Fruit fly (Drosophila melanogaster) whole organism, adult: ENCODE results near the gene CG43120.

Experiments
- CG11617 ChIP-seq: fragments of 200-800 bp; sonication (Bioruptor generic); optimal IDR thresholded peaks from 2 replicates; lab custom pipeline; 2017; ENCODE audit warnings: mild to moderate bottlenecking, missing biosample characterization, missing genetic modification reagents, missing genetic modification characterization
- CG12768 ChIP-seq: fragments of 200-800 bp; sonication (Bioruptor generic); optimal IDR thresholded peaks from 2 replicates; lab custom pipeline; 2017; ENCODE audit warnings: missing biosample characterization, missing genetic modification characterization, mild to moderate bottlenecking, moderate library complexity, missing genetic modification reagents
- CG14711 ChIP-seq: fragments of 200-800 bp; sonication (Bioruptor generic); optimal IDR thresholded peaks from 2 replicates; lab custom pipeline; 2018; ENCODE audit warnings: missing biosample characterization, mild to moderate bottlenecking, missing genetic modification characterization, moderate library complexity
- CG1620 ChIP-seq: fragments of 200-800 bp; sonication (Bioruptor generic); optimal IDR thresholded peaks from 2 replicates; lab custom pipeline; 2016; ENCODE audit warnings: missing biosample characterization, missing genetic modification characterization
- CG33017 ChIP-seq: fragments of 200-800 bp; sonication (Bioruptor generic); optimal IDR thresholded peaks from 2 replicates; lab custom pipeline; 2018; ENCODE audit warnings: missing biosample characterization, mild to moderate bottlenecking, missing genetic modification characterization, moderate library complexity
- CG5204 ChIP-seq: fragments of 200-800 bp; sonication (Bioruptor generic); optimal IDR thresholded peaks from 2 replicates; lab custom pipeline; 2016; ENCODE audit warnings: missing biosample characterization, missing genetic modification characterization
- CG7045 ChIP-seq: fragments of 200-800 bp; sonication (Bioruptor generic); optimal IDR thresholded peaks from 2 replicates; lab custom pipeline; 2017; ENCODE audit warnings: missing biosample characterization, mild to moderate bottlenecking, missing genetic modification characterization
- CG7101 ChIP-seq: fragments of 200-800 bp; sonication (Bioruptor generic); optimal IDR thresholded peaks from 2 replicates; lab custom pipeline; 2018; ENCODE audit warnings: missing biosample characterization, mild to moderate bottlenecking, missing genetic modification characterization, moderate library complexity
- Clk ChIP-seq: fragments of 200-800 bp; sonication (Bioruptor generic); optimal IDR thresholded peaks from 2 replicates; lab custom pipeline; 2017; ENCODE audit warnings: missing biosample characterization, missing genetic modification characterization
- Crg-1 ChIP-seq: fragments of 200-800 bp; sonication (Bioruptor generic); optimal IDR thresholded peaks from 2 replicates; lab custom pipeline; 2016; ENCODE audit warnings: missing biosample characterization, missing genetic modification characterization
- Hr96 ChIP-seq: fragments of 200-800 bp; sonication (Bioruptor generic); optimal IDR thresholded peaks from 2 replicates; lab custom pipeline; 2016; ENCODE audit warnings: missing biosample characterization, missing genetic modification characterization
- Mnt ChIP-seq: fragments of 200-800 bp; sonication (Bioruptor generic); optimal IDR thresholded peaks from 2 replicates; lab custom pipeline; 2016; ENCODE audit warnings: missing biosample characterization, mild to moderate bottlenecking, missing genetic modification characterization
- bab1 ChIP-seq: fragments of 200-800 bp; sonication (Bioruptor generic); optimal IDR thresholded peaks from 3 replicates; lab custom pipeline; 2019; ENCODE audit warnings: missing biosample characterization, mild to moderate bottlenecking, missing genetic modification characterization, moderate library complexity
- cic ChIP-seq: fragments of 200-800 bp; sonication (Bioruptor generic); optimal IDR thresholded peaks from 2 replicates; lab custom pipeline; 2017; ENCODE audit warnings: missing biosample characterization, mild to moderate bottlenecking, missing genetic modification characterization, moderate library complexity
- cnc ChIP-seq, 2 experiments: fragments of >200 bp; optimal IDR thresholded peaks; 2 replicates each; lab custom pipeline; 2017
- kay ChIP-seq: fragments of 200-800 bp; sonication (Bioruptor generic); peaks from one replicate; lab custom pipeline; 2016; ENCODE audit warnings: missing biosample characterization, missing genetic modification characterization, borderline replicate concordance
- ovo ChIP-seq: fragments of 200-800 bp; sonication (Bioruptor generic); optimal IDR thresholded peaks from 2 replicates; lab custom pipeline; 2016; ENCODE audit warnings: missing biosample characterization, missing genetic modification characterization
- pad ChIP-seq: fragments of 200-800 bp; sonication (Bioruptor generic); optimal IDR thresholded peaks from 3 replicates; lab custom pipeline; 2017; ENCODE audit warnings: missing biosample characterization, missing genetic modification characterization, mild to moderate bottlenecking, moderate library complexity, missing genetic modification reagents
- tj ChIP-seq: fragments of 200-800 bp; sonication (Bioruptor generic); optimal IDR thresholded peaks from 3 replicates; lab custom pipeline; 2017; ENCODE audit warnings: missing biosample characterization, mild to moderate bottlenecking, missing genetic modification characterization, moderate library complexity
- toe ChIP-seq: fragments of 200-800 bp; sonication (Bioruptor generic); optimal IDR thresholded peaks from 2 replicates; lab custom pipeline; 2016; ENCODE audit warnings: missing biosample characterization, missing genetic modification characterization

CG43120 gene

dm6 chr3L:14381523-14381922, at the start of gene CG43120:
TSS of gene CG43120 (plus strand) at chr3L:14381913.
- TF ChIP-seq cic (GFP tag; lab: Kevin White, UChicago) (no peak), Mnt (GFP tag; lab: Kevin White, UChicago) (no peak), bab1 (GFP tag; lab: Kevin White, UChicago) (no peak), CG7045 (GFP tag; lab: Kevin White, UChicago) (peak; percentile 49), Clk (no peak), CG1620 (no peak), CG7101 (tag; lab: Kevin White, UChicago) (peak; percentile 44), Hr96 (GFP tag; lab: Kevin White, UChicago) (peak; percentile 3), tj (GFP tag; lab: Kevin White, UChicago) (no peak), Crg-1 (no peak), CG14711 (tag; lab: Kevin White, UChicago) (peak; percentile 39), CG5204 (GFP tag; lab: Kevin White, UChicago) (peak; percentile 39), pad (GFP tag; lab: Kevin White, UChicago) (no peak), cnc (optimal IDR thresholded peaks at IDR 0.05; lab: Kevin White, UChicago) (no peak), toe (peak; percentile 20), ovo (no peak), kay (GFP tag; lab: Kevin White, UChicago) (peak; percentile 19), CG12768 (GFP tag; lab: Kevin White, UChicago) (peak; percentile 42), CG33017 (tag; lab: Kevin White, UChicago) (peak; percentile 47), CG11617 (GFP tag; lab: Kevin White, UChicago) (peak; percentile 80)

DNA sequence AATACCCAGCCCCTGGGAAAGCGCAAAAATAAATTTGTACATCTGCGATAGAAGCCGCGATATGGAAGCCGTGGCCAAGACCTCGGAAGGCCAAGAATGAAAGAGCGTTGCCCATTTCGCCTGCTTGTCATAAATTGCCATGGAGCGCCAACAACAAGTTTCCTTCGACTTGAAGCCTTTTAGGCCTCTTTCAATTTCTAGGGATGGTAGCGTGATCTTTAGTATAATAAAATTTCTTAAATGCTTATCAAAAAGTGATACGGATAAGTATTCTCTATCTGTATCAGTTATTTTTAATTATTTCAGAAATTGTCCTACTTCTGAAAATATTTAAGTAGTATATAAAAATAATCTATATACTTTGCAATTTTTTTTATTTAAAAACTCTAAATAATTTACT, 49.2 kb upstream of the CG43120 start:
- TF ChIP-seq cnc (optimal IDR thresholded peaks at IDR 0.05; lab: Kevin White, UChicago) (no peak), bab1 (GFP tag; lab: Kevin White, UChicago) (no peak), pad (GFP tag; lab: Kevin White, UChicago) (no peak), kay (GFP tag; lab: Kevin White, UChicago) (no peak)

DNA sequence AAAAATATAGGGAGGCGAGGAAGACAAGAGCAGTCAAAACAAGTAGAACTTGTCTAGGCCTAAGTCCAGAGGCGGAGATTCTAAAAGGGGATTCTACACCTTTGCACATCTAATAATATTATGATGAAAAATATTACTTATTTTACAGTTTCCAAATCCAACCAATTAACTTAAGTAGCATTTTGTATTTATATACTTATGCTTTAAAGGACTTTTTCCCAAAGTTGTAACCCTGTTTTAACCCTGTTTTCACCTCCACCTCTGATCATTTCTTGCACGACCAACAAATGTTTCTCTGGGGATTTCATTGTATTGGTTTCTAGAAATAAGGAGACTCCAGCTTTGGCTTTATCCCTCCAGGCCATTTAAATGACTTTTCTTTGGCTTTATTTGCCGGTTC, 45.8 kb upstream of the CG43120 start:
- TF ChIP-seq kay (GFP tag; lab: Kevin White, UChicago) (peak; percentile 45), ovo (no peak)

DNA sequence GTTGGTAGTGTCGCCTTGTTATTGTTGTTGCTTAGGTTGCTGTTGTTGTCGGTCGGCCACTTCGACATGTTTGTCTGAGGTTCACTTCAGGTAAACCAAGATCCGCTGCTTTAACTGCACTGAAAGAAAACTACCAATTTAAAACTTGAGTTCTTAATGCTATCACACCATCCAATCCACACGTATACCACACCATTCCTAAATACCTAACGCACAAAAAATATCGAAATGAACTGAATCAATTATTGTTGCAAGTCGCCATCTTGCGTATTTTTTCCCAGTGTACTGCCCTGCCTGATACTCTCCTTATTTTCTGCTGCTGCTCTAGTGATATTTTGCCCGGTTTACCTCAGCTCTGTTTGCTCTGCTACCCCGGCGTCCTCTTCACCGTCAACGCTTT, 42.8 kb upstream of the CG43120 start:
- TF ChIP-seq CG1620 = peak; percentile 16
- no peak for TF ChIP-seq Crg-1
- TF ChIP-seq ovo = no peak
- no peak for TF ChIP-seq CG5204 (GFP tag; lab: Kevin White, UChicago)
- no peak for TF ChIP-seq kay (GFP tag; lab: Kevin White, UChicago)
- no peak for TF ChIP-seq CG33017 (tag; lab: Kevin White, UChicago)
- no peak for TF ChIP-seq CG7045 (GFP tag; lab: Kevin White, UChicago)
- TF ChIP-seq cnc (optimal IDR thresholded peaks at IDR 0.05; lab: Kevin White, UChicago) = no peak
- TF ChIP-seq pad (GFP tag; lab: Kevin White, UChicago) = peak; percentile 2
- no peak for TF ChIP-seq CG12768 (GFP tag; lab: Kevin White, UChicago)
- TF ChIP-seq tj (GFP tag; lab: Kevin White, UChicago) = peak; percentile 44
- no peak for TF ChIP-seq toe
- TF ChIP-seq cic (GFP tag; lab: Kevin White, UChicago) = no peak
- no peak for TF ChIP-seq CG7101 (tag; lab: Kevin White, UChicago)
- TF ChIP-seq Clk = no peak
- TF ChIP-seq bab1 (GFP tag; lab: Kevin White, UChicago) = peak; percentile 81
- TF ChIP-seq CG14711 (tag; lab: Kevin White, UChicago) = peak; percentile 31
- no peak for TF ChIP-seq Hr96 (GFP tag; lab: Kevin White, UChicago)
- TF ChIP-seq Mnt (GFP tag; lab: Kevin White, UChicago) = no peak
- TF ChIP-seq CG11617 (GFP tag; lab: Kevin White, UChicago) = no peak

dm6 chr3L:14343344-14343972, 38.3 kb upstream of the CG43120 start:
- TF ChIP-seq tj (GFP tag; lab: Kevin White, UChicago) (no peak), kay (GFP tag; lab: Kevin White, UChicago) (peak; percentile 29)

DNA sequence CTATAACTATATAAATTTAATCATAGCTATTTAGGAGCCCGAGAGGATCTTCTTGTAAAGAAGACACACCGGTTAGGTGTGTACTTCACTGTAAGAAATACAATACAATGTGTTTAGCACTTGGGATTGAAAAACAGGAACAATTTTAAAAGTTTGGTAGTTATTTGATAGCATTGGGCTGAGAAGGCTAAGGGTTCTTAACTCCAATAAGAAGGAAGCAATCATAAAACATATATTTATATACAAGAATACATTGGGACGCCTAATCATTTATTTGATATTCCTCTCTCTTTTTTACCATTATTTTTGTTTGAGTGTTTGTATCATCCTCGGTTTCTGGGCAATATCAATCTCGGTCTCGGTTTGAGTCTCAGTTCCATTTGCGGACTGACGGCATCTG, 35.2 kb upstream of the CG43120 start:
- no peak for TF ChIP-seq CG12768 (GFP tag; lab: Kevin White, UChicago)
- no peak for TF ChIP-seq CG5204 (GFP tag; lab: Kevin White, UChicago)
- no peak for TF ChIP-seq bab1 (GFP tag; lab: Kevin White, UChicago)
- TF ChIP-seq Hr96 (GFP tag; lab: Kevin White, UChicago) = no peak
- no peak for TF ChIP-seq CG1620
- TF ChIP-seq CG7101 (tag; lab: Kevin White, UChicago) = no peak
- no peak for TF ChIP-seq CG14711 (tag; lab: Kevin White, UChicago)
- TF ChIP-seq kay (GFP tag; lab: Kevin White, UChicago) = no peak

DNA sequence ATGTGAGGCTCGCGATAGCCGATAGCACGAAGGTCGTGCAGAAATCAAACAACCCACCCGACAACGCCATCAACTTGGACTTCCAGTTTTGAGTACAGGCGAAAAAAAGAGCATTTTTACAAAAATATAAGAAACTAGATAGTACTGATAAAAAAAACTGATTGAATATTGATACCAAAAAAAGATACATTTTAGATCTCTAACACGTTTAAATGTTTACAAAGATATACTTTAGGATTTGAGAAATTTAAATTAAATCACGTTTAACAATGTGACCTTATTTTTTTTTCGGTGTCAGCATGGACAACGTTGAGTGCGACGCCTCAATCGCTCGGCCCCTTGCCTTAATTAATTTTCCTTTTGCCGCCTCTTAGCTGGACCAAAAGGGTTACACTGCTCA, 31.5 kb upstream of the CG43120 start:
- no peak for TF ChIP-seq CG1620
- no peak for TF ChIP-seq CG14711 (tag; lab: Kevin White, UChicago)
- no peak for TF ChIP-seq CG11617 (GFP tag; lab: Kevin White, UChicago)
- no peak for TF ChIP-seq Hr96 (GFP tag; lab: Kevin White, UChicago)
